Worm (Caenorhabditis elegans): ENCODE results near the gene spt-4.
"Not testable (repeated sequence)": the region's sequence is repeated elsewhere in the genome, so short reads cannot be mapped to it uniquely, and the experiment has no call there.

DNA sequence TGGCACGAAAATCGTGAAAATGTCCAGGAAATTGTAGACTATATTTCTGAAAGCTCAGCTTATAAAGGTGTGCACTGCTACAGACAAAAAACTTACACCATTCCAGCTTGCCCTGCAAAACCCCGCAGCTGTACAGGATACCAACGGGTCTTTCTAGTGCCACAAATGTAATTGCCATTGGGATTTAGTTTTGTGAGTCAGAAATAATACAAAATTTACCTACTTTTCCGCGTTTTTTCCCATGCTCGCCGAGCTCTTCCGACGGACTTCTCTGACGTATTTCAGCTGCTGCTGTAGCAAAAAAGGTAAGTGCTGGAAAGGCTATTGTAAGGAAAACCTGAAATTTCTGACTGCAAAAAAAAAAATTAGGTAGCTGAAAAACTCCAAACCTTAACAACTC, 27.5 kb upstream of the spt-4 start, which contains the start of gene C29F9.8:
- not testable (repeated sequence) for TF ChIP-seq pha-4 (GFP tag; IDR thresholded peaks at IDR 0.05); pha-4 (tag; optimal IDR thresholded peaks at IDR 0.05); hlh-30 (tag; optimal IDR thresholded peaks at IDR 0.05; ENCODE audit: insufficient read depth); F26F4.8 (GFP tag; conservative IDR thresholded peaks at IDR 0.05); nhr-77 (tag; optimal IDR thresholded peaks at IDR 0.05); fkh-10 (GFP tag; optimal IDR thresholded peaks at IDR 0.05); duxl-1 (tag; optimal IDR thresholded peaks at IDR 0.05; ENCODE audit: poor library complexity); ztf-11 (tag; optimal IDR thresholded peaks at IDR 0.05); nhr-11 (tag; optimal IDR thresholded peaks at IDR 0.05)
